Fruit fly (Drosophila melanogaster): ENCODE measurements around the gene CG10631.

The CG10631 gene

dm6 chr2L:19791321-19792281, 34.9 kb upstream of the CG10631 start, which contains the start of the genes CdGAPr and CG10466:
TSS of gene CdGAPr (minus strand) at chr2L:19791882.
TSS of gene CG10466 (plus strand) at chr2L:19792104.
- TF ChIP-seq Rel (GFP tag; optimal IDR thresholded peaks at IDR 0.05) (no peak), Rel (tag; optimal IDR thresholded peaks at IDR 0.05) (peak; percentile 25), brk (GFP tag; optimal IDR thresholded peaks at IDR 0.05) (no peak), Hr83 (GFP tag; optimal IDR thresholded peaks at IDR 0.05; ENCODE audit: poor library complexity, severe bottlenecking) (no peak), HLH106 (tag; optimal IDR thresholded peaks at IDR 0.05) (no peak), GATAd (GFP tag; optimal IDR thresholded peaks at IDR 0.05) (no peak), N (GFP tag; optimal IDR thresholded peaks at IDR 0.05) (no peak), Vsx2 (GFP tag; optimal IDR thresholded peaks at IDR 0.05; ENCODE audit: partially characterized antibody) (no peak), fru (GFP tag; optimal IDR thresholded peaks at IDR 0.05) (no peak), woc (GFP tag; optimal IDR thresholded peaks at IDR 0.05) (no peak), tai (GFP tag; optimal IDR thresholded peaks at IDR 0.05) (no peak), Sp1 (GFP tag; optimal IDR thresholded peaks at IDR 0.05) (peak; percentile 3), h (GFP tag; optimal IDR thresholded peaks at IDR 0.05) (peak; percentile 26), OdsH (GFP tag; optimal IDR thresholded peaks at IDR 0.05) (no peak), Myc (optimal IDR thresholded peaks at IDR 0.05) (no peak), foxo (GFP tag; optimal IDR thresholded peaks at IDR 0.05) (no peak), Jra (GFP tag; optimal IDR thresholded peaks at IDR 0.05) (no peak), jim (GFP tag; optimal IDR thresholded peaks at IDR 0.05) (no peak), dsf (GFP tag; optimal IDR thresholded peaks at IDR 0.05; ENCODE audit: borderline replicate concordance) (no peak), Hnf4 (GFP tag; optimal IDR thresholded peaks at IDR 0.05) (peak; percentile 6), Dfd (GFP tag; optimal IDR thresholded peaks at IDR 0.05) (no peak), psq (GFP tag; optimal IDR thresholded peaks at IDR 0.05) (peak; percentile 15), Abd-B (GFP tag; optimal IDR thresholded peaks at IDR 0.05) (no peak)

dm6 chr2L:19790553-19791320, 34.0 kb upstream of the CG10631 start:
- TF ChIP-seq Jra (GFP tag; optimal IDR thresholded peaks at IDR 0.05) = no peak
- TF ChIP-seq ey (GFP tag; optimal IDR thresholded peaks at IDR 0.05) = peak; percentile 12
- no peak for TF ChIP-seq pan (optimal IDR thresholded peaks at IDR 0.05)
- no peak for TF ChIP-seq woc (GFP tag; optimal IDR thresholded peaks at IDR 0.05)
- no peak for TF ChIP-seq sv (GFP tag; optimal IDR thresholded peaks at IDR 0.05)
- no peak for TF ChIP-seq dsf (GFP tag; optimal IDR thresholded peaks at IDR 0.05; ENCODE audit: borderline replicate concordance)
- no peak for TF ChIP-seq dl (GFP tag; optimal IDR thresholded peaks at IDR 0.05; ENCODE audit: insufficient read depth in 1 of 2, partially characterized antibody in 2 of 2)
- TF ChIP-seq dmrt93B (GFP tag; optimal IDR thresholded peaks at IDR 0.05) = no peak
- no peak for TF ChIP-seq br (GFP tag; optimal IDR thresholded peaks at IDR 0.05)
- TF ChIP-seq brk (GFP tag; optimal IDR thresholded peaks at IDR 0.05) = no peak
- peak; percentile 81 for TF ChIP-seq N (GFP tag; optimal IDR thresholded peaks at IDR 0.05)

dm6 chr2L:19788735-19789134, 32.0 kb upstream of the CG10631 start:
- TF ChIP-seq woc (GFP tag; optimal IDR thresholded peaks at IDR 0.05) (no peak), HLH106 (tag; optimal IDR thresholded peaks at IDR 0.05) (no peak), h (GFP tag; optimal IDR thresholded peaks at IDR 0.05) (no peak), Jra (GFP tag; optimal IDR thresholded peaks at IDR 0.05) (no peak), Dfd (GFP tag; optimal IDR thresholded peaks at IDR 0.05) (no peak), lola (GFP tag; optimal IDR thresholded peaks at IDR 0.05) (no peak), br (GFP tag; optimal IDR thresholded peaks at IDR 0.05) (no peak), dmrt93B (GFP tag; optimal IDR thresholded peaks at IDR 0.05) (no peak), CG32264 (GFP tag; optimal IDR thresholded peaks at IDR 0.05) (no peak), jim (GFP tag; optimal IDR thresholded peaks at IDR 0.05) (no peak), Abd-B (GFP tag; optimal IDR thresholded peaks at IDR 0.05) (no peak), Dif (GFP tag; optimal IDR thresholded peaks at IDR 0.05; ENCODE audit: partially characterized antibody) (no peak), CG9705 (GFP tag; optimal IDR thresholded peaks at IDR 0.05) (no peak), fru (GFP tag; optimal IDR thresholded peaks at IDR 0.05) (no peak), Hnf4 (GFP tag; optimal IDR thresholded peaks at IDR 0.05) (no peak), Mio (GFP tag; optimal IDR thresholded peaks at IDR 0.05) (no peak), ey (GFP tag; optimal IDR thresholded peaks at IDR 0.05) (no peak)

Data from whole organism, wandering third instar larva.